Fruit fly (Drosophila melanogaster) S2 (cell line): ENCODE results near the gene CG42758.

Source experiments
- CG8478 ChIP-seq: fragments of >200 bp; optimal IDR thresholded peaks from 2 replicates; lab custom pipeline; 2018
- CTCF ChIP-seq, 2 experiments: fragments of >200 bp; optimal IDR thresholded peaks; 2 replicates each; lab custom pipeline; 2018

DNA sequence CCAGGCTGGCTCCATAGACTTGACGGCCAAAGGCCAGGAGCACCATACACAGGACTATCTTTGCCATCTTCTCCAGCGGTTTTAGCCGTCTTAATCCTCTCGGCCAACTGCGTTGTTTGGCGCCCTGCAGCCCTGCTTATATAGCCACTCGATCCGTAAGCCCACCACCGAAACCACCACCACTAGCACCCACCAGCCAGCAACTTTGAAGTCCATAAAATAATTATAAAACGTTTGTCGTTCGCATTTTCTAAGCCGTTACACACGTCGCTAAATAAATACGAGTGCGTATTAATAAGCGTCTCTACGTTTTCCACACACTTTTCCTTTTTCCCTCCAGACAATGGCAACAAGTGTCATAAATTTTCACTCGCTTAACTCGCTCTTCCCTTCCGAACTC, 6.6 kb upstream of the CG42758 start, which contains the start of gene Lk:
- TF ChIP-seq CTCF (optimal IDR thresholded peaks at IDR 0.05; lab: Kevin White, UChicago) (no peak), CG8478 (no peak)
